Worm (Caenorhabditis elegans) whole organism, early embryonic: ENCODE measurements around the gene natc-1.

Experiments used
- B0310.2 ChIP-seq: sonication (generic microtip); optimal IDR thresholded peaks from 2 replicates; lab custom pipeline; 2016; ENCODE audit warnings: mild to moderate bottlenecking, missing genetic modification characterization, missing compliant biosample characterization
- F13C5.2 ChIP-seq: sonication (generic microtip); optimal IDR thresholded peaks from 2 replicates; lab custom pipeline; 2017; ENCODE audit warnings: mild to moderate bottlenecking, missing genetic modification characterization, inconsistent platforms, missing compliant biosample characterization
- aly-1 ChIP-seq: sonication (generic microtip); optimal IDR thresholded peaks from 2 replicates; lab custom pipeline; 2016; ENCODE audit warnings: missing genetic modification characterization, missing compliant biosample characterization
- ama-1 ChIP-seq: fragments of 150-350 bp; optimal IDR thresholded peaks from 2 replicates; lab custom pipeline; 2014
- ceh-13 ChIP-seq: fragments of 200-800 bp; sonication (Bioruptor generic); optimal IDR thresholded peaks from 2 replicates; lab custom pipeline; 2018; ENCODE audit warnings: mild to moderate bottlenecking, missing genetic modification characterization, missing compliant biosample characterization
- ceh-36 ChIP-seq: sonication (generic microtip); optimal IDR thresholded peaks from 2 replicates; lab custom pipeline; 2016; ENCODE audit warnings: missing genetic modification characterization, inconsistent platforms, missing compliant biosample characterization
- ets-7 ChIP-seq: sonication (generic microtip); optimal IDR thresholded peaks from 2 replicates; lab custom pipeline; 2016; ENCODE audit warnings: missing genotype, missing genetic modification characterization, missing compliant biosample characterization
- flt-1 ChIP-seq: fragments of 200-800 bp; sonication (Bioruptor generic); IDR thresholded peaks from 2 replicates; pipeline ENCODE4 v1.3.6; 2022; ENCODE audit warnings: missing genetic modification characterization, missing compliant biosample characterization
- hmbx-1 ChIP-seq: sonication (generic microtip); optimal IDR thresholded peaks from 2 replicates; lab custom pipeline; 2016; ENCODE audit warnings: mild to moderate bottlenecking, missing genetic modification characterization, missing compliant biosample characterization
- hmg-4 ChIP-seq: fragments of 200-800 bp; sonication (Bioruptor generic); optimal IDR thresholded peaks from 2 replicates; lab custom pipeline; 2018; ENCODE audit warnings: mild to moderate bottlenecking, missing genetic modification characterization, missing compliant biosample characterization
- hnd-1 ChIP-seq: sonication (generic microtip); optimal IDR thresholded peaks from 2 replicates; lab custom pipeline; 2016; ENCODE audit warnings: missing genetic modification characterization, missing compliant biosample characterization
- pes-1 ChIP-seq: fragments of 200-800 bp; sonication (Bioruptor generic); IDR thresholded peaks from 2 replicates; pipeline ENCODE4 v1.3.6; 2022; ENCODE audit warnings: missing genetic modification reagents, missing genetic modification characterization, missing compliant biosample characterization
- scrt-1 ChIP-seq: fragments of 200-800 bp; sonication (Bioruptor generic); IDR thresholded peaks from 2 replicates; pipeline ENCODE4 v1.3.6; 2022; ENCODE audit warnings: missing genetic modification characterization, missing compliant biosample characterization
- sea-1 ChIP-seq: fragments of 200-800 bp; sonication (Bioruptor generic); conservative IDR thresholded peaks from 2 replicates; pipeline ENCODE4 v1.3.6; 2022; ENCODE audit warnings: missing genetic modification characterization, missing compliant biosample characterization
- tbx-11 ChIP-seq: fragments of 200-800 bp; sonication (Bioruptor generic); IDR thresholded peaks from 2 replicates; pipeline ENCODE4 v1.3.6; 2022; ENCODE audit warnings: missing genetic modification characterization, missing compliant biosample characterization
- tbx-37 ChIP-seq: fragments of 200-800 bp; sonication (Bioruptor generic); conservative IDR thresholded peaks from 2 replicates; pipeline ENCODE4 v1.3.6; 2022; ENCODE audit warnings: missing genetic modification reagents, missing genetic modification characterization, missing compliant biosample characterization
- tra-4 ChIP-seq: sonication (generic microtip); optimal IDR thresholded peaks from 2 replicates; lab custom pipeline; 2017; ENCODE audit warnings: missing genetic modification characterization, missing compliant biosample characterization

Gene natc-1

ce11 chrV:8495965-8496364, 33.8 kb downstream of the natc-1 start:
- TF ChIP-seq scrt-1 (GFP tag; lab: Robert Waterston, UW) (no peak), pes-1 (GFP tag; lab: Robert Waterston, UW) (peak; percentile 57; the same call in 1 of the 2 replicates), flt-1 (GFP tag; lab: Robert Waterston, UW) (no peak), sea-1 (no peak), B0310.2 (tag; lab: Kevin White, UChicago) (no peak)

ce11 chrV:8499407-8499806, 37.2 kb downstream of the natc-1 start:
- TF ChIP-seq tbx-11 (GFP tag; lab: Robert Waterston, UW) (no peak), hmg-4 (GFP tag; lab: Kevin White, UChicago) (no peak)

ce11 chrV:8500348-8500747, 38.2 kb downstream of the natc-1 start:
- TF ChIP-seq ets-7 (tag; lab: Kevin White, UChicago) (peak; percentile 96), tbx-11 (GFP tag; lab: Robert Waterston, UW) (peak; percentile 99), sea-1 (peak; percentile 100), hmg-4 (GFP tag; lab: Kevin White, UChicago) (peak; percentile 100), B0310.2 (tag; lab: Kevin White, UChicago) (peak; percentile 98), aly-1 (tag; lab: Kevin White, UChicago) (peak; percentile 98), scrt-1 (GFP tag; lab: Robert Waterston, UW) (peak; percentile 99), tbx-37 (peak; percentile 99), F13C5.2 (tag; lab: Kevin White, UChicago) (peak; percentile 99), flt-1 (GFP tag; lab: Robert Waterston, UW) (peak; percentile 99), ceh-36 (peak; percentile 98), tra-4 (tag; lab: Kevin White, UChicago) (peak; percentile 96), ama-1 (no peak), pes-1 (GFP tag; lab: Robert Waterston, UW) (peak; percentile 99), ceh-13 (GFP tag; lab: Kevin White, UChicago) (peak; percentile 98), hmbx-1 (tag; lab: Kevin White, UChicago) (peak; percentile 93), hnd-1 (peak; percentile 97)

- TF ChIP-seq hmbx-1 (tag; lab: Kevin White, UChicago) (no peak), tbx-37 (no peak), ama-1 (no peak), flt-1 (GFP tag; lab: Robert Waterston, UW) (no peak), hmg-4 (GFP tag; lab: Kevin White, UChicago) (no peak), ceh-13 (GFP tag; lab: Kevin White, UChicago) (no peak), ets-7 (tag; lab: Kevin White, UChicago) (no peak)
These were observed 45.2 kb downstream of the natc-1 start, which contains the start of gene ZK994.6 for ce11 chrV:8507324-8507723. Gene ZK994.6 (minus strand): TSS chrV:8507424.

ce11 chrV:8513361-8513760, 51.2 kb downstream of the natc-1 start, which contains the start of gene F45F2.9:
Gene F45F2.9 (minus strand): TSS chrV:8513461.
- no peak for TF ChIP-seq hnd-1
- no peak for TF ChIP-seq sea-1
- no peak for TF ChIP-seq tbx-37
- no peak for TF ChIP-seq ceh-36
- no peak for TF ChIP-seq flt-1 (GFP tag; lab: Robert Waterston, UW)
- TF ChIP-seq hmg-4 (GFP tag; lab: Kevin White, UChicago), result no peak
- no peak for TF ChIP-seq F13C5.2 (tag; lab: Kevin White, UChicago)
- TF ChIP-seq scrt-1 (GFP tag; lab: Robert Waterston, UW), result no peak
- no peak for TF ChIP-seq ama-1
